Worm (Caenorhabditis elegans) whole organism, L4 larva: ENCODE data around the gene F02E8.4.
A peak's percentile ranks its signal among the peaks of the same experiment; 100 is the strongest.

Source experiments
- D1046.2 ChIP-seq: fragments of 200-800 bp; sonication (Bioruptor generic); IDR thresholded peaks from 2 replicates; pipeline ENCODE4 v1.3.6; 2022; ENCODE audit warnings: missing genetic modification characterization, missing compliant biosample characterization
- F26F4.8 ChIP-seq: fragments of 200-800 bp; sonication (Bioruptor generic); conservative IDR thresholded peaks from 2 replicates; pipeline ENCODE4 v1.3.6; 2022; ENCODE audit warnings: missing genetic modification characterization, missing compliant biosample characterization
- F37D6.2 ChIP-seq: sonication (generic microtip); optimal IDR thresholded peaks from 2 replicates; lab custom pipeline; 2016; ENCODE audit warnings: mild to moderate bottlenecking, missing genetic modification characterization, missing compliant biosample characterization
- T26A8.4 ChIP-seq: fragments of 200-800 bp; sonication (Bioruptor generic); IDR thresholded peaks from 2 replicates; pipeline ENCODE4 v1.3.6; 2022; ENCODE audit warnings: missing genetic modification characterization, missing compliant biosample characterization
- ZK337.2 ChIP-seq: fragments of 200-800 bp; sonication (Bioruptor generic); IDR thresholded peaks from 2 replicates; pipeline ENCODE4 v1.3.6; 2022; ENCODE audit warnings: missing genetic modification reagents, missing genetic modification characterization, missing compliant biosample characterization
- aha-1 ChIP-seq: fragments of 150-350 bp; peaks from one replicate; lab custom pipeline; 2014; ENCODE audit warnings: missing biosample characterization, missing genetic modification characterization
- attf-4 ChIP-seq: sonication (generic microtip); optimal IDR thresholded peaks from 3 replicates; lab custom pipeline; 2017; ENCODE audit warnings: missing biosample characterization, missing genetic modification characterization
- ceh-28 ChIP-seq: fragments of 150-350 bp; optimal IDR thresholded peaks from 2 replicates; lab custom pipeline; 2014; ENCODE audit warnings: missing biosample characterization, missing genetic modification reagents, missing genetic modification characterization
- ceh-32 ChIP-seq: sonication (generic microtip); optimal IDR thresholded peaks from 2 replicates; lab custom pipeline; 2016; ENCODE audit warnings: mild to moderate bottlenecking, missing genetic modification characterization, missing compliant biosample characterization; ENCODE audit not compliant: poor library complexity
- ceh-44 ChIP-seq: fragments of 200-800 bp; sonication (Bioruptor generic); IDR thresholded peaks from 2 replicates; pipeline ENCODE4 v1.3.6; 2022; ENCODE audit warnings: missing genetic modification reagents, missing genetic modification characterization, missing compliant biosample characterization
- ces-1 ChIP-seq: fragments of 150-350 bp; sonication (generic microtip); optimal IDR thresholded peaks from 4 replicates; lab custom pipeline; 2014; ENCODE audit warnings: missing biosample characterization, missing genetic modification reagents, missing genetic modification characterization
- ctbp-1 ChIP-seq: fragments of 200-800 bp; sonication (Bioruptor generic); IDR thresholded peaks from 2 replicates; pipeline ENCODE4 v1.3.6; 2022; ENCODE audit warnings: missing genetic modification reagents, missing genetic modification characterization, missing compliant biosample characterization
- daf-16 ChIP-seq, 3 experiments: sonication (generic microtip); optimal IDR thresholded peaks; 2 replicates each; lab custom pipeline; 2016 to 2017; ENCODE audit warnings: missing genetic modification characterization in 3 of 3, missing genetic modification reagents in 3 of 3, mild to moderate bottlenecking in 2 of 3, missing compliant biosample characterization in 2 of 3, missing biosample characterization in 1 of 3, moderate library complexity in 1 of 3
- dmd-6 ChIP-seq: fragments of 200-800 bp; sonication (Bioruptor generic); IDR thresholded peaks from 2 replicates; pipeline ENCODE4 v1.3.6; 2022; ENCODE audit warnings: missing genetic modification reagents, missing genetic modification characterization, missing compliant biosample characterization
- dve-1 ChIP-seq: sonication (generic microtip); optimal IDR thresholded peaks from 2 replicates; lab custom pipeline; 2017; ENCODE audit warnings: antibody characterized with exemption, mild to moderate bottlenecking, missing genetic modification characterization, missing compliant biosample characterization; ENCODE audit not compliant: insufficient read depth
- fkh-10 ChIP-seq: fragments of 150-350 bp; optimal IDR thresholded peaks from 2 replicates; lab custom pipeline; 2014; ENCODE audit warnings: missing biosample characterization, missing genetic modification reagents, missing genetic modification characterization
- gei-8 ChIP-seq: fragments of 200-800 bp; sonication (Bioruptor generic); optimal IDR thresholded peaks from 2 replicates; lab custom pipeline; 2018; ENCODE audit warnings: mild to moderate bottlenecking, missing genetic modification characterization, missing compliant biosample characterization
- hlh-11 ChIP-seq: fragments of 200-800 bp; sonication (Bioruptor generic); optimal IDR thresholded peaks from 2 replicates; lab custom pipeline; 2018; ENCODE audit warnings: mild to moderate bottlenecking, missing genetic modification characterization, missing compliant biosample characterization
- hlh-30 ChIP-seq: sonication (generic microtip); optimal IDR thresholded peaks from 2 replicates; lab custom pipeline; 2017; ENCODE audit warnings: antibody characterized with exemption, mild to moderate bottlenecking, missing genetic modification characterization, missing compliant biosample characterization; ENCODE audit not compliant: insufficient read depth
- hmg-1.1 ChIP-seq: fragments of 200-800 bp; sonication (Bioruptor generic); IDR thresholded peaks from 2 replicates; pipeline ENCODE4 v1.3.6; 2022; ENCODE audit warnings: missing genetic modification reagents, missing genetic modification characterization, missing compliant biosample characterization
- lin-1 ChIP-seq: fragments of 200-800 bp; sonication (Bioruptor generic); IDR thresholded peaks from 2 replicates; pipeline ENCODE4 v1.3.6; 2022; ENCODE audit warnings: missing genetic modification reagents, missing genetic modification characterization, missing compliant biosample characterization
- lin-13 ChIP-seq: fragments of 150-350 bp; optimal IDR thresholded peaks from 2 replicates; lab custom pipeline; 2014; ENCODE audit warnings: missing biosample characterization, missing genetic modification reagents, missing genetic modification characterization
- lin-38 ChIP-seq: fragments of 200-800 bp; sonication (Bioruptor generic); IDR thresholded peaks from 2 replicates; pipeline ENCODE4 v1.3.6; 2022; ENCODE audit warnings: missing genetic modification reagents, missing genetic modification characterization, missing compliant biosample characterization
- lir-3 ChIP-seq: sonication (generic microtip); optimal IDR thresholded peaks from 2 replicates; lab custom pipeline; 2016; ENCODE audit warnings: mild to moderate bottlenecking, missing genetic modification characterization, missing compliant biosample characterization
- lsy-2 ChIP-seq, 2 experiments: fragments of 150-350 bp in 1 of 2; sonication (generic microtip) in 1 of 2; optimal IDR thresholded peaks; 2 replicates each; lab custom pipeline; 2014 to 2017; ENCODE audit warnings: missing biosample characterization in 2 of 2, missing genetic modification characterization in 2 of 2
- mdl-1 ChIP-seq, 2 experiments: fragments of 150-350 bp in 1 of 2; sonication (generic microtip) in 1 of 2; optimal IDR thresholded peaks; 2 replicates each; lab custom pipeline; 2014 to 2017; ENCODE audit warnings: missing biosample characterization in 2 of 2, missing genetic modification characterization in 2 of 2
- mdt-29 ChIP-seq: fragments of 200-800 bp; sonication (Bioruptor generic); IDR thresholded peaks from 2 replicates; pipeline ENCODE4 v1.3.6; 2022; ENCODE audit warnings: missing genetic modification reagents, missing genetic modification characterization, missing compliant biosample characterization
- mxl-2 ChIP-seq: fragments of 200-800 bp; sonication (Bioruptor generic); conservative IDR thresholded peaks from 2 replicates; pipeline ENCODE4 v1.3.6; 2022; ENCODE audit warnings: missing genetic modification reagents, missing genetic modification characterization, missing compliant biosample characterization
- mxl-3 ChIP-seq: fragments of 200-800 bp; sonication (Bioruptor generic); optimal IDR thresholded peaks from 2 replicates; lab custom pipeline; 2018; ENCODE audit warnings: mild to moderate bottlenecking, missing genetic modification characterization, missing compliant biosample characterization
- nhr-10 ChIP-seq: fragments of 150-350 bp; optimal IDR thresholded peaks from 2 replicates; lab custom pipeline; 2014; ENCODE audit warnings: missing biosample characterization, missing genetic modification characterization
- nhr-11 ChIP-seq: fragments of 150-350 bp; optimal IDR thresholded peaks from 2 replicates; lab custom pipeline; 2014; ENCODE audit warnings: missing biosample characterization, missing genetic modification characterization
- nhr-28 ChIP-seq: fragments of 150-350 bp; optimal IDR thresholded peaks from 2 replicates; lab custom pipeline; 2014; ENCODE audit warnings: missing biosample characterization, missing genetic modification characterization
- nhr-42 ChIP-seq: fragments of 200-800 bp; sonication (Bioruptor generic); IDR thresholded peaks from 2 replicates; pipeline ENCODE4 v1.3.6; 2022; ENCODE audit warnings: missing genetic modification characterization, missing compliant biosample characterization
- nhr-76 ChIP-seq: fragments of 150-350 bp; optimal IDR thresholded peaks from 2 replicates; lab custom pipeline; 2014; ENCODE audit warnings: missing biosample characterization, missing genetic modification characterization
- nhr-77 ChIP-seq: fragments of 150-350 bp; optimal IDR thresholded peaks from 2 replicates; lab custom pipeline; 2014; ENCODE audit warnings: missing biosample characterization, missing genetic modification characterization
- pha-4 ChIP-seq, 2 experiments: fragments of 150-350 bp in 1 of 2; fragments of 200-800 bp in 1 of 2; sonication (Bioruptor generic) in 1 of 2; IDR thresholded peaks in 1 of 2; optimal IDR thresholded peaks in 1 of 2; 2 replicates each; pipeline versions ENCODE4 v1.3.6 to Lab custom; 2014 to 2022; ENCODE audit warnings: missing genetic modification characterization in 2 of 2, missing genetic modification reagents in 2 of 2, missing biosample characterization in 1 of 2, missing compliant biosample characterization in 1 of 2
- php-3 ChIP-seq: fragments of 200-800 bp; sonication (Bioruptor generic); IDR thresholded peaks from 2 replicates; pipeline ENCODE4 v1.3.6; 2022; ENCODE audit warnings: missing genetic modification reagents, missing genetic modification characterization, missing compliant biosample characterization
- saeg-2 ChIP-seq: fragments of 200-800 bp; sonication (Bioruptor generic); IDR thresholded peaks from 2 replicates; pipeline ENCODE4 v1.3.6; 2022; ENCODE audit warnings: missing genetic modification reagents, missing genetic modification characterization, missing compliant biosample characterization
- sdz-12 ChIP-seq: fragments of 200-800 bp; sonication (Bioruptor generic); optimal IDR thresholded peaks from 2 replicates; lab custom pipeline; 2018; ENCODE audit warnings: mild to moderate bottlenecking, missing genetic modification characterization, missing compliant biosample characterization
- snpc-1.2 ChIP-seq: fragments of 200-800 bp; sonication (Bioruptor generic); IDR thresholded peaks from 2 replicates; pipeline ENCODE4 v1.3.6; 2022; ENCODE audit warnings: missing genetic modification reagents, missing genetic modification characterization, missing compliant biosample characterization
- snpc-4 ChIP-seq: fragments of 150-350 bp; optimal IDR thresholded peaks from 2 replicates; lab custom pipeline; 2014; ENCODE audit warnings: missing biosample characterization, missing genetic modification characterization
- spr-1 ChIP-seq: sonication (generic microtip); optimal IDR thresholded peaks from 2 replicates; lab custom pipeline; 2016; ENCODE audit warnings: mild to moderate bottlenecking, missing genetic modification characterization, missing compliant biosample characterization
- spr-3 ChIP-seq: fragments of 200-800 bp; sonication (Bioruptor generic); optimal IDR thresholded peaks from 2 replicates; lab custom pipeline; 2018; ENCODE audit warnings: mild to moderate bottlenecking, missing genetic modification characterization, missing compliant biosample characterization
- unc-62 ChIP-seq, 3 experiments: fragments of 150-350 bp in 1 of 3; sonication (generic microtip); optimal IDR thresholded peaks in 2 of 3; peaks in 1 of 3; 1 replicate in 1 of 3; 2 replicates in 2 of 3; lab custom pipeline; 2014 to 2017; ENCODE audit warnings: missing biosample characterization in 3 of 3, missing genetic modification characterization in 3 of 3, missing genetic modification reagents in 3 of 3, missing genotype in 1 of 3
- zag-1 ChIP-seq: fragments of 150-350 bp; optimal IDR thresholded peaks from 2 replicates; lab custom pipeline; 2014; ENCODE audit warnings: missing biosample characterization, missing genetic modification characterization
- zfp-3 ChIP-seq: fragments of 200-800 bp; sonication (Bioruptor generic); conservative IDR thresholded peaks from 2 replicates; pipeline ENCODE4 v1.3.6; 2022; ENCODE audit warnings: missing genetic modification reagents, missing genetic modification characterization, missing compliant biosample characterization
- ztf-11 ChIP-seq: fragments of 150-350 bp; optimal IDR thresholded peaks from 2 replicates; lab custom pipeline; 2014; ENCODE audit warnings: missing biosample characterization, missing genetic modification characterization

F02E8.4 gene

ce11 chrX:4457853-4458322, 4.0 kb downstream of the F02E8.4 start, which contains the start of gene aps-2 (continued):
- TF ChIP-seq ztf-11 (tag; lab: Kevin White, UChicago): no peak
- TF ChIP-seq fkh-10 (GFP tag; lab: Kevin White, UChicago): peak; percentile 22
- peak; percentile 73 for TF ChIP-seq hlh-30 (tag; lab: Kevin White, UChicago)
- TF ChIP-seq snpc-1.2 (GFP tag; lab: Robert Waterston, UW): no peak
- TF ChIP-seq hlh-11 (tag; lab: Kevin White, UChicago): peak; percentile 48
- TF ChIP-seq dve-1: peak; percentile 52
- TF ChIP-seq lin-38: peak; percentile 64
- no peak for TF ChIP-seq ces-1 (GFP tag; lab: Kevin White, UChicago)
- TF ChIP-seq F26F4.8 (GFP tag; lab: Robert Waterston, UW): no peak
- TF ChIP-seq ctbp-1: peak; percentile 35; the same call in 1 of the 2 replicates
- no peak for TF ChIP-seq mxl-2 (GFP tag; lab: Robert Waterston, UW)
- TF ChIP-seq snpc-4 (tag; lab: Kevin White, UChicago): no peak
- TF ChIP-seq hmg-1.1 (GFP tag; lab: Robert Waterston, UW): peak; percentile 69
- no peak for TF ChIP-seq F37D6.2 (tag; lab: Kevin White, UChicago)
- TF ChIP-seq mdt-29 (GFP tag; lab: Robert Waterston, UW): no peak
- TF ChIP-seq lin-13: no peak
- TF ChIP-seq dmd-6: no peak
- no peak for TF ChIP-seq nhr-11 (tag; lab: Kevin White, UChicago)
- TF ChIP-seq gei-8 (GFP tag; lab: Kevin White, UChicago): no peak
- TF ChIP-seq sdz-12 (GFP tag; lab: Kevin White, UChicago): no peak
- no peak for TF ChIP-seq ceh-44 (GFP tag; lab: Robert Waterston, UW)
- no peak for TF ChIP-seq spr-3 (GFP tag; lab: Kevin White, UChicago)
- TF ChIP-seq aha-1 (tag; lab: Kevin White, UChicago): peak; percentile 54
- peak in 1 of 2 experiments; percentile 38 for TF ChIP-seq unc-62 (GFP tag; optimal IDR thresholded peaks at IDR 0.05 in 1 of 2; lab: Kevin White, UChicago)
- no peak for TF ChIP-seq unc-62 (tag; optimal IDR thresholded peaks at IDR 0.05; lab: Kevin White, UChicago)
- no peak for TF ChIP-seq ceh-32 (tag; lab: Kevin White, UChicago)
- TF ChIP-seq spr-1 (tag; lab: Kevin White, UChicago): no peak
- TF ChIP-seq nhr-77 (tag; lab: Kevin White, UChicago): peak; percentile 36
- TF ChIP-seq zfp-3: no peak

DNA sequence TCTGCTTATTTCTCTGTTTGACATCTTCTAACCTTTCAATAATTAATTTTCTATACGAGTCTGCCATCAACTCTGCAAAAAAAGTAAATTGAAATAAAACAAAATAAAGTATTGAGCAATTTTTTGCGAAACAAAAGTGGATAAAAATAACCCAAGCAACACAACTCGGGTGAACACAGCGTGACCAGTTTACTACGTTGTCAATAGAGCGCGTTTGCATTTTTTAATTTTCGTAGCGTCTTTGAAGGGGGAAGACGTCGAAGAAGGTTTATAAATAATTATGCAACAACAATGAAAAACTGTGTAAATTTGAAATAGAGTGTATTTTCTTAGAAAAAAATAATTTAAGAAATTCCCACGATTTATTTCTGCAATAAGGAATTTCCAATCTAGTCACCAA, 8.5 kb downstream of the F02E8.4 start, which contains the start of gene atg-16.1:
TSS of gene atg-16.1 (minus strand) at position 76 of the 400 bp plus-strand sequence.
- no peak for TF ChIP-seq D1046.2 (GFP tag; lab: Robert Waterston, UW)
- TF ChIP-seq saeg-2 (GFP tag; lab: Robert Waterston, UW): no peak
- no peak for TF ChIP-seq ZK337.2
- TF ChIP-seq hlh-30 (tag; lab: Kevin White, UChicago): peak; percentile 93
- no peak for TF ChIP-seq pha-4 (GFP tag; IDR thresholded peaks at IDR 0.05; lab: Robert Waterston, UW)
- peak; percentile 54 for TF ChIP-seq pha-4 (tag; optimal IDR thresholded peaks at IDR 0.05; lab: Kevin White, UChicago)
- no peak for TF ChIP-seq F26F4.8 (GFP tag; lab: Robert Waterston, UW)
- TF ChIP-seq daf-16 (GFP tag; optimal IDR thresholded peaks at IDR 0.05; lab: Kevin White, UChicago): no peak
- peak; percentile 47 for TF ChIP-seq daf-16 (tag; optimal IDR thresholded peaks at IDR 0.05; lab: Kevin White, UChicago)
- TF ChIP-seq nhr-11 (tag; lab: Kevin White, UChicago): no peak
- TF ChIP-seq lin-38: peak; percentile 95
- no peak for TF ChIP-seq nhr-76 (tag; lab: Kevin White, UChicago)
- peak in 1 of 2 experiments; percentile 59 for TF ChIP-seq mdl-1 (tag; optimal IDR thresholded peaks at IDR 0.05; lab: Kevin White, UChicago)
- peak in 1 of 2 experiments; percentile 80 for TF ChIP-seq lsy-2 (tag; optimal IDR thresholded peaks at IDR 0.05; lab: Kevin White, UChicago)
- TF ChIP-seq lin-1 (GFP tag; lab: Robert Waterston, UW): no peak
- no peak for TF ChIP-seq php-3
- TF ChIP-seq T26A8.4: no peak
- no peak for TF ChIP-seq nhr-10 (tag; lab: Kevin White, UChicago)
- TF ChIP-seq mxl-3: peak; percentile 29
- TF ChIP-seq unc-62 (GFP tag; optimal IDR thresholded peaks at IDR 0.05 in 1 of 2; lab: Kevin White, UChicago): no peak
- TF ChIP-seq unc-62 (tag; optimal IDR thresholded peaks at IDR 0.05; lab: Kevin White, UChicago): no peak
- TF ChIP-seq zag-1 (tag; lab: Kevin White, UChicago): no peak
- TF ChIP-seq attf-4: no peak
- peak; percentile 87 for TF ChIP-seq nhr-28
- no peak for TF ChIP-seq ceh-28 (tag; lab: Kevin White, UChicago)
- no peak for TF ChIP-seq ceh-44 (GFP tag; lab: Robert Waterston, UW)
- no peak for TF ChIP-seq lir-3
- no peak for TF ChIP-seq nhr-42
- no peak for TF ChIP-seq spr-3 (GFP tag; lab: Kevin White, UChicago)
- peak; percentile 13 for TF ChIP-seq nhr-77 (tag; lab: Kevin White, UChicago)
